Worm (Caenorhabditis elegans) whole organism, young adult: ENCODE data around the gene R11H6.4.

ENCODE experiments used
- K11D2.4 ChIP-seq: fragments of 200-800 bp; sonication (Bioruptor generic); IDR thresholded peaks from 2 replicates; pipeline ENCODE4 v1.3.6; 2022; ENCODE audit warnings: missing genetic modification reagents, missing genetic modification characterization, missing compliant biosample characterization
- ZK185.1 ChIP-seq: sonication (generic microtip); optimal IDR thresholded peaks from 2 replicates; lab custom pipeline; 2016; ENCODE audit warnings: mild to moderate bottlenecking, missing genetic modification characterization, missing compliant biosample characterization; ENCODE audit not compliant: poor library complexity, severe bottlenecking
- ama-1 ChIP-seq, 3 experiments: fragments of 150-350 bp in 1 of 3; sonication (generic microtip) in 2 of 3; optimal IDR thresholded peaks; 2 replicates each; lab custom pipeline; 2014 to 2018; ENCODE audit warnings: missing biosample characterization in 2 of 3, missing genetic modification characterization in 2 of 3, missing genetic modification reagents in 2 of 3
- ccch-3 ChIP-seq: fragments of 200-800 bp; sonication (Bioruptor generic); optimal IDR thresholded peaks from 2 replicates; lab custom pipeline; 2018; ENCODE audit warnings: mild to moderate bottlenecking, missing genetic modification characterization, missing compliant biosample characterization
- cebp-2 ChIP-seq: fragments of 200-800 bp; sonication (Bioruptor generic); IDR thresholded peaks from 2 replicates; pipeline ENCODE4 v1.3.6; 2022; ENCODE audit warnings: missing genetic modification characterization, missing compliant biosample characterization
- madf-10 ChIP-seq: sonication (generic microtip); optimal IDR thresholded peaks from 2 replicates; lab custom pipeline; 2016; ENCODE audit warnings: mild to moderate bottlenecking, missing genetic modification characterization, missing compliant biosample characterization
- madf-6 ChIP-seq: fragments of 200-800 bp; sonication (Bioruptor generic); IDR thresholded peaks from 2 replicates; pipeline ENCODE4 v1.3.6; 2022; ENCODE audit warnings: missing genetic modification reagents, missing genetic modification characterization, missing compliant biosample characterization
- rec-8 ChIP-seq, 2 experiments: sonication (generic microtip); optimal IDR thresholded peaks; 2 replicates each; lab custom pipeline; 2016; ENCODE audit warnings: mild to moderate bottlenecking in 2 of 2, missing genetic modification characterization in 2 of 2, missing genetic modification reagents in 2 of 2, missing genotype in 2 of 2, missing biosample characterization in 1 of 2, missing compliant biosample characterization in 1 of 2, moderate library complexity in 1 of 2
- unc-62 ChIP-seq: fragments of 150-350 bp; optimal IDR thresholded peaks from 2 replicates; lab custom pipeline; 2014; ENCODE audit warnings: missing biosample characterization, missing genetic modification reagents, missing genetic modification characterization

DNA sequence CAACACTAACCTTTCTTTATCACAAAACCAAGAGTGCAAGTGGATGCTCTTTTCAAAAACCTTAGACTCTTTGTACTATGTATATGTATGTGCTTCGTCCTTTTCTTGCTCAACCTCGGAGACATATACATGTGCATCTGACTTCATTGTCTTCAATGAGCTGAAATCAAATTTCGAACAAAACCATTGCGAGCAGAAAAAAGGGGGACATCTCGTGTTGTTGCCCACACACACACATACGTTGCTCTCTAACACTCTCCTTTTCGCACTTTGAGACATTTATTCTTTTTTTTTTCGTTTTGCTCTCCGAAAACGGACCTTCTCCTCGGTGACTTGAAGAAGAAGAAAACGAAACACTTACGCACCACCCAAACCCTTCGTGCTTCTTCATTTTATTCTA, 10.6 kb downstream of the R11H6.4 start:
- no peak for TF ChIP-seq cebp-2
- no peak for TF ChIP-seq madf-10 (tag; lab: Kevin White, UChicago)
- TF ChIP-seq unc-62 = no peak
- no peak for TF ChIP-seq rec-8 (tag; optimal IDR thresholded peaks at IDR 0.05; lab: Kevin White, UChicago)
- no peak for TF ChIP-seq ccch-3 (GFP tag; lab: Kevin White, UChicago)
- TF ChIP-seq madf-6 = no peak
- no peak for TF ChIP-seq ama-1 (optimal IDR thresholded peaks at IDR 0.05; lab: Kevin White, UChicago)
- no peak for TF ChIP-seq ama-1 (GFP tag; optimal IDR thresholded peaks at IDR 0.05; lab: Kevin White, UChicago)
- no peak for TF ChIP-seq ZK185.1 (tag; lab: Kevin White, UChicago)
- no peak for TF ChIP-seq K11D2.4 (GFP tag; lab: Robert Waterston, UW)
